Fruit fly (Drosophila melanogaster) whole organism, embryonic: Measurements from ENCODE around the gene fzy.

ENCODE experiments used
- Blimp-1 ChIP-seq: fragments of 200-800 bp; sonication (Bioruptor generic); optimal IDR thresholded peaks from 3 replicates; lab custom pipeline; 2018; ENCODE audit warnings: missing biosample characterization, missing genetic modification characterization, mild to moderate bottlenecking, moderate library complexity, missing genetic modification reagents
- CG10543 ChIP-seq: fragments of 200-800 bp; sonication (Bioruptor generic); optimal IDR thresholded peaks from 3 replicates; lab custom pipeline; 2017; ENCODE audit warnings: missing biosample characterization, mild to moderate bottlenecking, missing genetic modification characterization, moderate library complexity
- CG10979 ChIP-seq: fragments of 200-800 bp; sonication (Bioruptor generic); optimal IDR thresholded peaks from 2 replicates; lab custom pipeline; 2018; ENCODE audit warnings: missing biosample characterization, mild to moderate bottlenecking, missing genetic modification characterization, moderate library complexity
- CG11560 ChIP-seq: fragments of 200-800 bp; sonication (Bioruptor generic); IDR thresholded peaks from 3 replicates; pipeline ENCODE4 v1.3.6; 2022; ENCODE audit warnings: missing biosample characterization, missing genetic modification characterization
- CG11696 ChIP-seq: fragments of 200-800 bp; sonication (Bioruptor generic); IDR thresholded peaks from 2 replicates; pipeline ENCODE4 v1.3.6; 2022; ENCODE audit warnings: missing biosample characterization, missing genetic modification characterization
- CG12104 ChIP-seq: fragments of 200-800 bp; sonication (Bioruptor generic); optimal IDR thresholded peaks from 3 replicates; lab custom pipeline; 2016; ENCODE audit warnings: missing biosample characterization, missing genetic modification characterization
- CG15696 ChIP-seq: fragments of 200-800 bp; sonication (Bioruptor generic); optimal IDR thresholded peaks from 2 replicates; lab custom pipeline; 2019; ENCODE audit warnings: missing biosample characterization, mild to moderate bottlenecking, missing genetic modification characterization, moderate library complexity
- CG16779 ChIP-seq: fragments of 200-800 bp; sonication (Bioruptor generic); IDR thresholded peaks from 2 replicates; pipeline ENCODE4 v1.3.6; 2022; ENCODE audit warnings: missing biosample characterization, missing genetic modification characterization
- CG17385 ChIP-seq: fragments of 200-800 bp; sonication (Bioruptor generic); optimal IDR thresholded peaks from 3 replicates; lab custom pipeline; 2018; ENCODE audit warnings: missing biosample characterization, mild to moderate bottlenecking, missing genetic modification characterization
- CG2120 ChIP-seq: fragments of 200-800 bp; sonication (Bioruptor generic); optimal IDR thresholded peaks from 3 replicates; lab custom pipeline; 2016; ENCODE audit warnings: missing biosample characterization, missing genetic modification characterization
- CG2199 ChIP-seq: fragments of 200-800 bp; sonication (Bioruptor generic); IDR thresholded peaks from 3 replicates; pipeline ENCODE4 v1.3.6; 2022; ENCODE audit warnings: missing biosample characterization, missing genetic modification characterization
- CG30403 ChIP-seq: fragments of 200-800 bp; sonication (Bioruptor generic); optimal IDR thresholded peaks from 3 replicates; lab custom pipeline; 2016; ENCODE audit warnings: missing biosample characterization, missing genetic modification characterization
- CG34376 ChIP-seq: fragments of 200-800 bp; sonication (Bioruptor generic); optimal IDR thresholded peaks from 2 replicates; lab custom pipeline; 2018; ENCODE audit warnings: missing biosample characterization, mild to moderate bottlenecking, missing genetic modification characterization
- CG3726 ChIP-seq: fragments of 200-800 bp; sonication (Bioruptor generic); IDR thresholded peaks from 3 replicates; pipeline ENCODE4, ENCODE4 v1.3.6; 2022; ENCODE audit warnings: missing biosample characterization, missing genetic modification characterization
- CrebB ChIP-seq: fragments of 200-800 bp; sonication (Bioruptor generic); optimal IDR thresholded peaks from 3 replicates; lab custom pipeline; 2018; ENCODE audit warnings: missing biosample characterization, mild to moderate bottlenecking, missing genetic modification characterization
- Ets65A ChIP-seq: fragments of 200-800 bp; sonication (Bioruptor generic); peaks from one replicate; lab custom pipeline; 2016; ENCODE audit warnings: missing biosample characterization, missing genetic modification characterization
- Gug ChIP-seq: fragments of 200-800 bp; sonication (Bioruptor generic); IDR thresholded peaks from 4 replicates; pipeline ENCODE4 v1.3.6; 2022; ENCODE audit warnings: missing biosample characterization, missing genetic modification characterization
- H2.0 ChIP-seq: fragments of 200-800 bp; sonication (Bioruptor generic); IDR thresholded peaks from 2 replicates; pipeline ENCODE4 v1.3.6; 2022; ENCODE audit warnings: missing biosample characterization, missing genetic modification characterization
- HmgD ChIP-seq: fragments of 200-800 bp; sonication (Bioruptor generic); optimal IDR thresholded peaks from 3 replicates; lab custom pipeline; 2016; ENCODE audit warnings: missing biosample characterization, missing genetic modification characterization
- Hmr ChIP-seq: fragments of 200-800 bp; sonication (Bioruptor generic); optimal IDR thresholded peaks from 3 replicates; lab custom pipeline; 2017; ENCODE audit warnings: mild to moderate bottlenecking, missing biosample characterization, missing genetic modification reagents, missing genetic modification characterization
- NC2β ChIP-seq: fragments of 200-800 bp; sonication (Bioruptor generic); optimal IDR thresholded peaks from 2 replicates; lab custom pipeline; 2016; ENCODE audit warnings: missing biosample characterization, missing genetic modification characterization
- Oaz ChIP-seq: fragments of 200-800 bp; sonication (Bioruptor generic); IDR thresholded peaks from 2 replicates; pipeline ENCODE4 v1.3.6; 2022; ENCODE audit warnings: missing biosample characterization, missing genetic modification characterization
- Sox102F ChIP-seq: fragments of 200-800 bp; sonication (Bioruptor generic); optimal IDR thresholded peaks from 2 replicates; lab custom pipeline; 2018; ENCODE audit warnings: missing biosample characterization, mild to moderate bottlenecking, missing genetic modification characterization, moderate library complexity
- ac ChIP-seq: fragments of 200-800 bp; sonication (Bioruptor generic); optimal IDR thresholded peaks from 3 replicates; lab custom pipeline; 2017; ENCODE audit warnings: missing biosample characterization, mild to moderate bottlenecking, missing genetic modification characterization
- chinmo ChIP-seq: fragments of 200-800 bp; sonication (Bioruptor generic); IDR thresholded peaks from 4 replicates; pipeline ENCODE4 v1.3.6; 2022; ENCODE audit warnings: missing biosample characterization, missing genetic modification characterization; ENCODE audit not compliant: partially characterized antibody
- chn ChIP-seq: fragments of 200-800 bp; sonication (Bioruptor generic); optimal IDR thresholded peaks from 2 replicates; lab custom pipeline; 2016; ENCODE audit warnings: missing biosample characterization, missing genetic modification characterization
- corto ChIP-seq: fragments of 200-800 bp; sonication (Bioruptor generic); optimal IDR thresholded peaks from 2 replicates; lab custom pipeline; 2016; ENCODE audit warnings: missing biosample characterization, mild to moderate bottlenecking, missing genetic modification characterization, moderate library complexity
- crol ChIP-seq: fragments of 200-800 bp; sonication (Bioruptor generic); IDR thresholded peaks from 2 replicates; pipeline ENCODE4 v1.3.6; 2022; ENCODE audit warnings: missing biosample characterization, missing genetic modification characterization
- dmrt11E ChIP-seq: fragments of 200-800 bp; sonication (Bioruptor generic); optimal IDR thresholded peaks from 3 replicates; lab custom pipeline; 2018; ENCODE audit warnings: missing biosample characterization, mild to moderate bottlenecking, missing genetic modification characterization, moderate library complexity
- eve ChIP-seq, 2 experiments: fragments of >200 bp; optimal IDR thresholded peaks; 2 replicates each; lab custom pipeline; 2017; ENCODE audit warnings: missing biosample characterization in 2 of 2, missing genetic modification characterization in 2 of 2
- gt ChIP-seq: fragments of 200-800 bp; sonication (Bioruptor generic); IDR thresholded peaks from 2 replicates; pipeline ENCODE4 v1.3.6; 2022; ENCODE audit warnings: missing biosample characterization, missing genetic modification characterization
- hkb ChIP-seq, 2 experiments: fragments of 200-800 bp in 1 of 2; fragments of >200 bp in 1 of 2; sonication (Bioruptor generic) in 1 of 2; IDR thresholded peaks in 1 of 2; optimal IDR thresholded peaks in 1 of 2; 2 replicates each; pipeline versions ENCODE4 v1.3.6 to Lab custom; 2017 to 2022; ENCODE audit warnings: missing biosample characterization in 1 of 2, missing genetic modification characterization in 1 of 2
- jumu ChIP-seq: fragments of 200-800 bp; sonication (Bioruptor generic); optimal IDR thresholded peaks from 3 replicates; lab custom pipeline; 2016; ENCODE audit warnings: missing biosample characterization, missing genetic modification characterization
- kay ChIP-seq: fragments of 200-800 bp; sonication (Bioruptor generic); optimal IDR thresholded peaks from 2 replicates; lab custom pipeline; 2016; ENCODE audit warnings: missing biosample characterization, missing genetic modification characterization
- lola ChIP-seq, 3 experiments: fragments of >200 bp in 2 of 3; fragments of 200-800 bp in 1 of 3; sonication (Bioruptor generic) in 1 of 3; optimal IDR thresholded peaks; 2 replicates each; lab custom pipeline; 2017 to 2019; ENCODE audit warnings: missing biosample characterization in 3 of 3, missing genetic modification characterization in 3 of 3, mild to moderate bottlenecking in 1 of 3, moderate library complexity in 1 of 3
- lov ChIP-seq, 2 experiments: fragments of 200-800 bp in 1 of 2; fragments of >200 bp in 1 of 2; sonication (Bioruptor generic) in 1 of 2; IDR thresholded peaks in 1 of 2; optimal IDR thresholded peaks in 1 of 2; 2 replicates in 1 of 2; 3 replicates in 1 of 2; pipeline versions ENCODE4 v1.3.6 to Lab custom; 2017 to 2022; ENCODE audit warnings: missing biosample characterization in 1 of 2, missing genetic modification characterization in 1 of 2
- nom ChIP-seq: fragments of 200-800 bp; sonication (Bioruptor generic); optimal IDR thresholded peaks from 2 replicates; lab custom pipeline; 2017; ENCODE audit warnings: missing biosample characterization, missing genetic modification characterization, mild to moderate bottlenecking, moderate library complexity, missing genetic modification reagents
- onecut ChIP-seq: fragments of 200-800 bp; sonication (Bioruptor generic); IDR thresholded peaks from 2 replicates; pipeline ENCODE4 v1.3.6; 2022; ENCODE audit warnings: missing biosample characterization, missing genetic modification characterization
- pho ChIP-seq: fragments of 200-800 bp; sonication (Bioruptor generic); optimal IDR thresholded peaks from 2 replicates; lab custom pipeline; 2016; ENCODE audit warnings: missing biosample characterization, missing genetic modification characterization
- pum ChIP-seq: fragments of 200-800 bp; sonication (Bioruptor generic); optimal IDR thresholded peaks from 2 replicates; lab custom pipeline; 2016; ENCODE audit warnings: missing biosample characterization, missing genetic modification characterization
- slbo ChIP-seq: fragments of 200-800 bp; sonication (Bioruptor generic); IDR thresholded peaks from 2 replicates; pipeline ENCODE4 v1.3.6; 2022; ENCODE audit warnings: missing biosample characterization, missing genetic modification characterization
- slp2 ChIP-seq: fragments of 200-800 bp; sonication (Bioruptor generic); optimal IDR thresholded peaks from 2 replicates; lab custom pipeline; 2016; ENCODE audit warnings: missing biosample characterization, missing genetic modification characterization
- sob ChIP-seq: fragments of 200-800 bp; sonication (Bioruptor generic); IDR thresholded peaks from 2 replicates; pipeline ENCODE4 v1.3.6; 2022; ENCODE audit warnings: missing biosample characterization, missing genetic modification characterization
- sqz ChIP-seq: fragments of 200-800 bp; sonication (Bioruptor generic); optimal IDR thresholded peaks from 3 replicates; lab custom pipeline; 2018; ENCODE audit warnings: missing biosample characterization, mild to moderate bottlenecking, missing genetic modification characterization
- tna ChIP-seq: fragments of 200-800 bp; sonication (Bioruptor generic); IDR thresholded peaks from 2 replicates; pipeline ENCODE4 v1.3.6; 2022; ENCODE audit warnings: missing biosample characterization, missing genetic modification characterization; ENCODE audit not compliant: partially characterized antibody
- unc-4 ChIP-seq: fragments of 200-800 bp; sonication (Bioruptor generic); IDR thresholded peaks from 2 replicates; pipeline ENCODE4 v1.3.6; 2022; ENCODE audit warnings: missing biosample characterization, missing genetic modification characterization; ENCODE audit not compliant: partially characterized antibody
- zen2 ChIP-seq: fragments of 200-800 bp; sonication (Bioruptor generic); IDR thresholded peaks from 3 replicates; pipeline ENCODE4 v1.3.6; 2022; ENCODE audit warnings: missing biosample characterization, missing genetic modification characterization; ENCODE audit not compliant: partially characterized antibody

fzy gene

DNA sequence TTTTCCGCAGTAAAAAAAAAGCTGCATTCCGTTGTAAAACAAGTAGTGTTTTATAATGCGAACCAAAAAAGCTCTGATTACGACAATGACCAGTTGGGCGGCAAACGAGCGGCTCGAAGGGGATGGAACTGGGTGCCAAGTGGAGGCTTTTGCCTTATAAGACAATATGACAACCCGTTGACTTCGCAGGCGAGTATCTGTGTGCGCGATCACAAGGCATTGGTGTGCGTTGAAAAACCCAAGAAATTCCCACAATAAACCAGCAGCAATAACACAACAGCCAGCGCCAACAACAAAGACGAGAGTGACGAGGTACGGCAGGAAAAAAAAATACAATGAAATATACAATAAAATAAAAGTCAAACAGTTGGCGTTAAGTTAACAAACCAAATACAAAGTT is 4.3 kb downstream of the fzy start (continued):
- TF ChIP-seq CrebB (tag; lab: Kevin White, UChicago): peak; percentile 65
- TF ChIP-seq HmgD (GFP tag; lab: Kevin White, UChicago): no peak
- TF ChIP-seq CG17385 (GFP tag; lab: Kevin White, UChicago): peak; percentile 17
- no peak for TF ChIP-seq Gug (GFP tag; lab: Robert Waterston, UW)
- TF ChIP-seq Hmr (GFP tag; lab: Kevin White, UChicago): peak; percentile 41
- peak; percentile 87 for TF ChIP-seq CG34376
- peak; percentile 67; the same call in 1 of the 3 replicates for TF ChIP-seq CG2199
- TF ChIP-seq crol (GFP tag; lab: Robert Waterston, UW): peak; percentile 92
- no peak for TF ChIP-seq eve (GFP tag; optimal IDR thresholded peaks at IDR 0.05; lab: Kevin White, UChicago)
- no peak for TF ChIP-seq zen2
- peak; percentile 65 for TF ChIP-seq sqz (GFP tag; lab: Kevin White, UChicago)
- TF ChIP-seq CG3726: no peak
- TF ChIP-seq unc-4 (GFP tag; lab: Robert Waterston, UW): no peak; the same call in 1 of the 2 replicates
- TF ChIP-seq nom (GFP tag; lab: Kevin White, UChicago): peak; percentile 78
- TF ChIP-seq CG16779: no peak
- TF ChIP-seq pum (GFP tag; lab: Kevin White, UChicago): no peak
- TF ChIP-seq ac: no peak
- no peak for TF ChIP-seq CG15696 (tag; lab: Kevin White, UChicago)
- TF ChIP-seq H2.0 (GFP tag; lab: Robert Waterston, UW): no peak
- TF ChIP-seq chn (GFP tag; lab: Kevin White, UChicago): no peak
- TF ChIP-seq CG10979 (tag; lab: Kevin White, UChicago): no peak
- TF ChIP-seq CG11696 (GFP tag; lab: Robert Waterston, UW): no peak
- no peak for TF ChIP-seq dmrt11E (tag; lab: Kevin White, UChicago)
- no peak for TF ChIP-seq CG12104 (GFP tag; lab: Kevin White, UChicago)
- no peak for TF ChIP-seq hkb (optimal IDR thresholded peaks at IDR 0.05; lab: Kevin White, UChicago)
- TF ChIP-seq hkb (GFP tag; IDR thresholded peaks at IDR 0.05; lab: Robert Waterston, UW): peak; percentile 25; the same call in 1 of the 2 replicates
- peak; percentile 56 for TF ChIP-seq Ets65A (GFP tag; lab: Kevin White, UChicago)
- TF ChIP-seq chinmo (GFP tag; lab: Robert Waterston, UW): peak; percentile 95
- TF ChIP-seq Sox102F (GFP tag; lab: Kevin White, UChicago): no peak
- no peak for TF ChIP-seq jumu (GFP tag; lab: Kevin White, UChicago)
- no peak for TF ChIP-seq CG30403
- TF ChIP-seq gt (GFP tag; lab: Robert Waterston, UW): no peak
- TF ChIP-seq NC2β: no peak
- peak; percentile 2 for TF ChIP-seq CG2120
- peak; percentile 19 for TF ChIP-seq corto (GFP tag; lab: Kevin White, UChicago)
- no peak for TF ChIP-seq CG11560 (tag; lab: Robert Waterston, UW)
- peak; percentile 43; the same call in 1 of the 2 replicates for TF ChIP-seq tna (GFP tag; lab: Robert Waterston, UW)
- TF ChIP-seq CG10543 (GFP tag; lab: Kevin White, UChicago): peak; percentile 82
- no peak for TF ChIP-seq pho (GFP tag; lab: Kevin White, UChicago)
- no peak for TF ChIP-seq kay
- no peak for TF ChIP-seq slp2 (GFP tag; lab: Kevin White, UChicago)
- peak; percentile 31; the same call in 1 of the 2 replicates for TF ChIP-seq sob
- TF ChIP-seq lov (optimal IDR thresholded peaks at IDR 0.05; lab: Kevin White, UChicago): no peak
- TF ChIP-seq lov (GFP tag; IDR thresholded peaks at IDR 0.05; lab: Robert Waterston, UW): 0 out of 3 replicates have a peak, but pooled peaks have one; percentile 44
- peak; percentile 30; the same call in 1 of the 2 replicates for TF ChIP-seq slbo (GFP tag; lab: Robert Waterston, UW)
- no peak for TF ChIP-seq Oaz (GFP tag; lab: Robert Waterston, UW)
- TF ChIP-seq lola (GFP tag; optimal IDR thresholded peaks at IDR 0.05; lab: Kevin White, UChicago): no peak
- no peak for TF ChIP-seq onecut (GFP tag; lab: Robert Waterston, UW)
- TF ChIP-seq Blimp-1: no peak
- TF ChIP-seq, all 482 proteins: peak for 72
